Worm (Caenorhabditis elegans): Measurements from ENCODE around the gene srx-47.

DNA sequence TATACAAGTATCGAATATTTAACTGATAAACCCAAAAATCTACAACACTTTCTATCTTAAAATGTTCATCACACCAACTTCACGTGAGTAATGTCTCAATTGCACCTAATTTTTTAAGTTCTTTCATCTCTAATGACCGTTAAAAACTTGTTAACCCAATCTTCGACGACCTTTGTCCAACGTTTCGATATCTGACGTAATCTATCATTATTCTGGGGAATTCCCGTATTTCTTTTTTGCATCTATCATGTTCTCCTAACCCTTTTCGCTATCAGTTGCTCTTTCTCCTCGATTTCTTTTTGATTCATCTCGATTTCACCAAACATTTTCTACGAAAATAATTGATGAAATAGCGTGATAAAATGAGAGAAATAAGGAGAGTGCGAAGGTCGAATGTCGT, 22.1 kb upstream of the srx-47 start:
- TF ChIP-seq dao-5 (tag; optimal IDR thresholded peaks at IDR 0.05) (no peak), W03F9.2 (tag; optimal IDR thresholded peaks at IDR 0.05) (no peak)
